Fruit fly (Drosophila melanogaster) Kc167 (cell line): ENCODE results near the gene CG14618.

ENCODE experiments used
- Myc ChIP-seq: fragments of >200 bp; optimal IDR thresholded peaks from 2 replicates; lab custom pipeline; 2017; ENCODE audit warnings: missing external identifiers
- h ChIP-seq: fragments of >200 bp; optimal IDR thresholded peaks from 3 replicates; lab custom pipeline; 2018; ENCODE audit warnings: missing external identifiers
- psq ChIP-seq: fragments of >200 bp; optimal IDR thresholded peaks from 2 replicates; lab custom pipeline; 2017; ENCODE audit warnings: missing external identifiers
- ttk ChIP-seq: sonication (Bioruptor generic); optimal IDR thresholded peaks from 2 replicates; lab custom pipeline; 2017; ENCODE audit warnings: missing external identifiers

dm6 chrX:22510776-22511175 is 37.3 kb downstream of the CG14618 start:
- TF ChIP-seq ttk (lab: Kevin White, UChicago) (no peak), h (no peak), Myc (lab: Kevin White, UChicago) (no peak), psq (lab: Kevin White, UChicago) (no peak)
